Worm (Caenorhabditis elegans) whole organism, early embryonic: ENCODE results near the gene F01G10.6.

Source experiments
- B0310.2 ChIP-seq: sonication (generic microtip); optimal IDR thresholded peaks from 2 replicates; lab custom pipeline; 2016; ENCODE audit warnings: mild to moderate bottlenecking, missing genetic modification characterization, missing compliant biosample characterization
- F13C5.2 ChIP-seq: sonication (generic microtip); optimal IDR thresholded peaks from 2 replicates; lab custom pipeline; 2017; ENCODE audit warnings: mild to moderate bottlenecking, missing genetic modification characterization, inconsistent platforms, missing compliant biosample characterization
- ceh-13 ChIP-seq: fragments of 200-800 bp; sonication (Bioruptor generic); optimal IDR thresholded peaks from 2 replicates; lab custom pipeline; 2018; ENCODE audit warnings: mild to moderate bottlenecking, missing genetic modification characterization, missing compliant biosample characterization
- flt-1 ChIP-seq: fragments of 200-800 bp; sonication (Bioruptor generic); IDR thresholded peaks from 2 replicates; pipeline ENCODE4 v1.3.6; 2022; ENCODE audit warnings: missing genetic modification characterization, missing compliant biosample characterization
- hmbx-1 ChIP-seq: sonication (generic microtip); optimal IDR thresholded peaks from 2 replicates; lab custom pipeline; 2016; ENCODE audit warnings: mild to moderate bottlenecking, missing genetic modification characterization, missing compliant biosample characterization
- hmg-4 ChIP-seq: fragments of 200-800 bp; sonication (Bioruptor generic); optimal IDR thresholded peaks from 2 replicates; lab custom pipeline; 2018; ENCODE audit warnings: mild to moderate bottlenecking, missing genetic modification characterization, missing compliant biosample characterization
- hnd-1 ChIP-seq: sonication (generic microtip); optimal IDR thresholded peaks from 2 replicates; lab custom pipeline; 2016; ENCODE audit warnings: missing genetic modification characterization, missing compliant biosample characterization
- pes-1 ChIP-seq: fragments of 200-800 bp; sonication (Bioruptor generic); IDR thresholded peaks from 2 replicates; pipeline ENCODE4 v1.3.6; 2022; ENCODE audit warnings: missing genetic modification reagents, missing genetic modification characterization, missing compliant biosample characterization
- tbx-11 ChIP-seq: fragments of 200-800 bp; sonication (Bioruptor generic); IDR thresholded peaks from 2 replicates; pipeline ENCODE4 v1.3.6; 2022; ENCODE audit warnings: missing genetic modification characterization, missing compliant biosample characterization
- tbx-37 ChIP-seq: fragments of 200-800 bp; sonication (Bioruptor generic); conservative IDR thresholded peaks from 2 replicates; pipeline ENCODE4 v1.3.6; 2022; ENCODE audit warnings: missing genetic modification reagents, missing genetic modification characterization, missing compliant biosample characterization

Gene F01G10.6

DNA sequence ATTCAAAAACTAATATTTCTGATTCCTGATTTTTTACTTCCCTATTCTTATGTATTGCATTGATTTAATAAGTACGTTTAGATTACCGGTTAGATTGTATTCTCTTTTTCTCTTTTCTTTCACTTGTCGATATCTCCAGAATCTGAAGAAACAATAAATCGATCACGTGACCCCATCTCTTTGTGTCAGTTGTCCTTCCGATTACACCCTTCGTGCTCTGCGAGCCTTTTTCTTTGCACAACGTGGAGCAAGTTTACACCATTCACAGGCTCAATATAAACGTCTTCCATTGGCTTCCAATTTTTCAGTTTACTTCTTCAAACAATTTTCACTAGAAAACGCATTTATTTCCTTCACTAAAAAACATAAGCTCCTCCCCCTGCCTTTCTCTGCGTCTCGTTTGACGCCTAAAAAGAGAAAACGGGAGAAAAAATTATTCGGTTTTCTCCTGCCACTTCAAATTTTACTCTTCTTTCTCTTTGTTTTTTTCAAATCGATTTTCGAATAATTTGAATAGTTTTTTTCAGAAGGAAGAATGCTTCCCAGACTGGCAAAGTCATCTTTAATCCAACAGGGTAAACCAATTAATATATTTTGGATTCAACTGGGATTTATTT lies 47.2 kb downstream of the F01G10.6 start, which contains the start of gene gta-1:
TSS of gene gta-1 (plus strand) at position 528 of the 617 bp plus-strand sequence.
- no peak for TF ChIP-seq pes-1 (GFP tag; lab: Robert Waterston, UW)
- no peak for TF ChIP-seq tbx-37 (GFP tag; lab: Robert Waterston, UW)
- TF ChIP-seq tbx-11: no peak

DNA sequence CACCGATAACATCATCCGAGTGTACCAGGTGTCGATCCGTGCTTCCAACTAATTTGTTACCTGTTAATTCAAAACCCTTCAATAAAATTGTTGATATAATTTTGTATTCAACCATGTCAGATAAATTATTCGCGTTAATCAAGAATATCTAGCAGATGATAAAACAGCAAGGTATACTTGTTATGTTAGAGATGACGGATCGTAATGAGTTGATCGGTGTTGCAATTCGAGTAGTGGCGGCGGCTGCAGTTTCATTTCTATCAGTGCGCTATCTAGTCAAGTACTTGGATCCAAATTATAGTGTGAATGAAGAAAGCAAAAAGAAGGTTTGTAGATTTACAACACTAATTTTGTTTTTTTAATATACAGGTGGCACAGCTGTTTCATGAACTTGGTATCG lies 49.7 kb downstream of the F01G10.6 start, which contains the start of gene mspn-1:
TSS of gene mspn-1 (plus strand) at position 190 of the 400 bp plus-strand sequence.
- TF ChIP-seq ceh-13 (GFP tag; lab: Kevin White, UChicago): no peak
- TF ChIP-seq hnd-1 (tag; lab: Kevin White, UChicago): no peak
- no peak for TF ChIP-seq flt-1
- no peak for TF ChIP-seq F13C5.2
- TF ChIP-seq B0310.2 (tag; lab: Kevin White, UChicago): no peak
- TF ChIP-seq hmg-4 (GFP tag; lab: Kevin White, UChicago): no peak
- TF ChIP-seq hmbx-1: no peak
